Worm (Caenorhabditis elegans) whole organism, late embryonic: ENCODE results near the gene srh-213.

Source experiments
- F13H6.1 ChIP-seq: sonication (generic microtip); optimal IDR thresholded peaks from 2 replicates; lab custom pipeline; 2016; ENCODE audit warnings: missing genetic modification characterization, missing compliant biosample characterization
- ceh-34 ChIP-seq: sonication (generic microtip); optimal IDR thresholded peaks from 2 replicates; lab custom pipeline; 2016; ENCODE audit warnings: mild to moderate bottlenecking, missing genetic modification characterization, missing compliant biosample characterization
- ets-4 ChIP-seq: sonication (generic microtip); optimal IDR thresholded peaks from 2 replicates; lab custom pipeline; 2016; ENCODE audit warnings: missing genetic modification characterization, missing compliant biosample characterization
- lin-11 ChIP-seq: fragments of 200-800 bp; sonication (Bioruptor generic); optimal IDR thresholded peaks from 2 replicates; lab custom pipeline; 2018; ENCODE audit warnings: mild to moderate bottlenecking, missing genetic modification characterization, missing compliant biosample characterization
- pha-2 ChIP-seq: sonication (generic microtip); optimal IDR thresholded peaks from 2 replicates; lab custom pipeline; 2017; ENCODE audit warnings: mild to moderate bottlenecking, missing genetic modification characterization, missing compliant biosample characterization

DNA sequence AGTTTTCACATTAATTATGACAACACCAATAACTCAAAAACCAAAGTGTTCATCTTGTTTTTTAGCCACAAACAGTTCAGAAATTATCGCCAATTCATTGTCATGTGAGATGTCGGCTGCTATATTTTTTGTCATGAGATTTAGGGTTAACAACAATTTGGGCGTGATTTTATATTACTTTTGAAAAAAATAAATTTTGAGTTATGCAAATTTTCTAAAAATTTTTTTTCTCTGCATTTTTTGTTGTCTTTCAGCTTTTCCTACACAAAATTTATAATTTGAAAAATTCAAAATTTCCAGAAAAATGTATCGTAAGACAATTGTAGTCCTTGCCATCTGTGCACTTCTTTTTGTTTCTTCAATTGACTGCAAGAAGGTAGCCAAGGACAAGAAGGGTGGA, 38.2 kb upstream of the srh-213 start, which contains the start of gene F59B1.2:
- no peak for TF ChIP-seq ceh-34 (tag; lab: Kevin White, UChicago)
- TF ChIP-seq pha-2 (tag; lab: Kevin White, UChicago): no peak
- TF ChIP-seq F13H6.1 (tag; lab: Kevin White, UChicago): no peak
- TF ChIP-seq lin-11 (tag; lab: Kevin White, UChicago): no peak
- TF ChIP-seq ets-4 (tag; lab: Kevin White, UChicago): no peak
